Worm (Caenorhabditis elegans) whole organism, L1 larva: Measurements from ENCODE around the gene F54H12.7.

ENCODE experiments used
- efl-3 ChIP-seq: fragments of 200-800 bp; sonication (Bioruptor generic); optimal IDR thresholded peaks from 2 replicates; lab custom pipeline; 2018; ENCODE audit warnings: mild to moderate bottlenecking, missing genetic modification characterization, missing compliant biosample characterization
- elt-3 ChIP-seq, 6 experiments: fragments of 150-350 bp in 1 of 6; sonication (generic microtip); optimal IDR thresholded peaks; 2 replicates each; lab custom pipeline; 2017 to 2018; ENCODE audit warnings: missing biosample characterization in 6 of 6, missing genetic modification characterization in 6 of 6, inconsistent platforms in 1 of 6
- lin-15B ChIP-seq: fragments of 150-350 bp; sonication (generic microtip); optimal IDR thresholded peaks from 3 replicates; lab custom pipeline; 2014; ENCODE audit warnings: missing biosample characterization, missing genetic modification characterization
- nhr-76 ChIP-seq: sonication (generic microtip); optimal IDR thresholded peaks from 2 replicates; lab custom pipeline; 2017; ENCODE audit warnings: missing biosample characterization, missing genetic modification characterization
- pax-3 ChIP-seq: fragments of 200-800 bp; sonication (Bioruptor generic); optimal IDR thresholded peaks from 2 replicates; lab custom pipeline; 2018; ENCODE audit warnings: mild to moderate bottlenecking, missing genetic modification characterization, moderate library complexity, missing compliant biosample characterization
- skn-1 ChIP-seq: fragments of 150-350 bp; optimal IDR thresholded peaks from 2 replicates; lab custom pipeline; 2014; ENCODE audit warnings: missing biosample characterization, missing genetic modification characterization
- zag-1 ChIP-seq: fragments of 150-350 bp; optimal IDR thresholded peaks from 2 replicates; lab custom pipeline; 2014; ENCODE audit warnings: missing biosample characterization, missing genetic modification characterization

DNA sequence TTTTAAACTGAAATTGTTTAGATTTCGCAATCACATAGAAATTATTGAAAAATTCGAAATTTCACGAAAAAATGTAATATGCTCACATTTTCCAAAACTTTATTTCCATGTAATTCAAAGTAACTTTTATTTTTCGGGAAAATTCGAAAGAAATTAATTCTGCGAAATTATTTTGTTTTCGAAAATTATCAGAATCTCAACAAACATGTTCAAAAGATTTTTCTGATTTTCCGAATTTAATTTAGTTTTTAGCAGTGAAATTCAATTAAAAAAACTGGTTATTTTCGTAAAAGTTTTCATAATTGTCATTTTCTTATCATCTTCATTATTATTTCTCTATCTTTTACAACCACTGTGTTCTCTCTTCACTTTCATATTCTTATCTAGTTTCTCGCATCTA is 35.9 kb upstream of the F54H12.7 start, which contains the start of gene ran-2:
- TF ChIP-seq skn-1 (tag; lab: Kevin White, UChicago) (no peak), nhr-76 (tag; lab: Kevin White, UChicago) (no peak), pax-3 (no peak), efl-3 (GFP tag; lab: Kevin White, UChicago) (no peak), elt-3 (tag; optimal IDR thresholded peaks at IDR 0.05; lab: Kevin White, UChicago) (no peak), lin-15B (tag; lab: Kevin White, UChicago) (no peak), zag-1 (no peak)
